Fruit fly (Drosophila melanogaster): Measurements from ENCODE around the gene CG14435.

The CG14435 gene

DNA sequence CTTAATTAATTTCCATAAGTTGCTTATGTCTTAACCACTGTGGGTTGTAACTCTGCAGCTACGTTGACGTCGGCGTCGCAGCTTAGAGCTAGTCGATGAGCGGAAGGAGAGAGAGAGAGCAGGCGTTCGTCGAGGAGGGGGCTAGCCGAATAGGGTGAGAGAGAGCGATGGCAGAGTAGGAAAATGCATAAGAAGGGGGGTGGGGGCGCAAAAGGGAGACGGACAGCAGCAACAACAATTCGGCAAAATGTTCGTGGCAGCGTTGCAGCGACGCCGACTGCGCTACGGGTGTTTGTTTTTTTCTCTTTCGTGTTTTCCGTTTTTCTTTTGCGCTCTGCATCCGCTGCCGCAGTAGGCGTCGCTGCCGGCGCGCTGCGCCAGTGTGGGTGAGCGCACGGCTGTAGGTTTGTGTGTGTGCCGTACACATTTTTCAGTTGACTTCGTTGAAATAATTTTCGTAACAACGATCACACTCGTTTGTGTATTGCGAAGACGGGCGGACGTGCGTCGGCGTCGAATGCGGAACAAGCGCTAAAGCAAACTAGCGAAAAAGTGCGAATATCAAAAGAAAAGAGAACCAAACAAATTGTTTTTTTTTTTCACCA is 24.4 kb upstream of the CG14435 start (continued):
- TF ChIP-seq CG9797 (GFP tag; optimal IDR thresholded peaks at IDR 0.05) (no peak), CG7556 (GFP tag; optimal IDR thresholded peaks at IDR 0.05) (peak; percentile 93), CG18599 (GFP tag; optimal IDR thresholded peaks at IDR 0.05) (no peak), CG3726 (GFP tag; IDR thresholded peaks at IDR 0.05) (no peak; the same call in 2 of the 3 replicates), CG15479 (GFP tag; optimal IDR thresholded peaks at IDR 0.05) (peak; percentile 65), slp2 (GFP tag; optimal IDR thresholded peaks at IDR 0.05) (no peak), CG16813 (GFP tag; IDR thresholded peaks at IDR 0.05; ENCODE audit: partially characterized antibody) (0 out of 3 replicates have a peak, but pooled peaks have one; percentile 11), CG13894 (tag; optimal IDR thresholded peaks at IDR 0.05) (peak; percentile 7), CG31441 (GFP tag; IDR thresholded peaks at IDR 0.05) (no peak), Asciz (GFP tag; optimal IDR thresholded peaks at IDR 0.05) (peak; percentile 45), CTCF (GFP tag; optimal IDR thresholded peaks at IDR 0.05) (no peak), Hmr (GFP tag; optimal IDR thresholded peaks at IDR 0.05) (peak; percentile 33), tx (GFP tag; optimal IDR thresholded peaks at IDR 0.05) (no peak), repo (GFP tag; optimal IDR thresholded peaks at IDR 0.05) (peak; percentile 6), grn (GFP tag; optimal IDR thresholded peaks at IDR 0.05) (no peak), Fer2 (tag; optimal IDR thresholded peaks at IDR 0.05) (no peak), chif (GFP tag; optimal IDR thresholded peaks at IDR 0.05) (no peak), aop (GFP tag; IDR thresholded peaks at IDR 0.05) (0 out of 2 replicates have a peak, but pooled peaks have one; percentile 16), Ssrp (tag; optimal IDR thresholded peaks at IDR 0.05) (no peak), CG8478 (optimal IDR thresholded peaks at IDR 0.05) (no peak), Side (GFP tag; optimal IDR thresholded peaks at IDR 0.05) (no peak), CkIIα-i1 (GFP tag; IDR thresholded peaks at IDR 0.05) (no peak), ash1 (GFP tag; optimal IDR thresholded peaks at IDR 0.05) (peak; percentile 47), CG17186 (GFP tag; optimal IDR thresholded peaks at IDR 0.05) (no peak), CG9609 (GFP tag; optimal IDR thresholded peaks at IDR 0.05) (no peak), bsh (GFP tag; optimal IDR thresholded peaks at IDR 0.05) (peak in 1 of 2 experiments; percentile 27), CG4328 (GFP tag; optimal IDR thresholded peaks at IDR 0.05) (no peak), CrebB (tag; optimal IDR thresholded peaks at IDR 0.05) (peak; percentile 9), CG32772 (GFP tag; IDR thresholded peaks at IDR 0.05) (no peak), CG11504 (tag; optimal IDR thresholded peaks at IDR 0.05) (no peak), CG5245 (GFP tag; optimal IDR thresholded peaks at IDR 0.05) (no peak), inv (GFP tag; IDR thresholded peaks at IDR 0.05; ENCODE audit: partially characterized antibody) (no peak), Mrtf (GFP tag; IDR thresholded peaks at IDR 0.05) (0 out of 3 replicates have a peak, but pooled peaks have one; percentile 21), CG3995 (GFP tag; optimal IDR thresholded peaks at IDR 0.05) (no peak), onecut (GFP tag; IDR thresholded peaks at IDR 0.05) (no peak), Stat92E (GFP tag; optimal IDR thresholded peaks at IDR 0.05) (no peak), pb (GFP tag; optimal IDR thresholded peaks at IDR 0.05) (no peak), pnt (GFP tag; optimal IDR thresholded peaks at IDR 0.05) (no peak), NfI (GFP tag; optimal IDR thresholded peaks at IDR 0.05) (no peak), nerfin-2 (GFP tag; IDR thresholded peaks at IDR 0.05; ENCODE audit: partially characterized antibody) (no peak), CG6813 (GFP tag; optimal IDR thresholded peaks at IDR 0.05) (no peak), mirr (GFP tag; optimal IDR thresholded peaks at IDR 0.05) (peak; percentile 21), gcm (GFP tag; optimal IDR thresholded peaks at IDR 0.05) (no peak), z (GFP tag; IDR thresholded peaks at IDR 0.05) (no peak), unc-4 (GFP tag; IDR thresholded peaks at IDR 0.05; ENCODE audit: partially characterized antibody) (0 out of 2 replicates have a peak, but pooled peaks have one; percentile 12), Med (GFP tag) (peak; percentile 55), vvl (GFP tag; IDR thresholded peaks at IDR 0.05) (peak; percentile 15; the same call in 1 of the 2 replicates), CG8388 (GFP tag; optimal IDR thresholded peaks at IDR 0.05) (peak; percentile 9), dysf (GFP tag; IDR thresholded peaks at IDR 0.05) (no peak)

Measured in whole organism, embryonic.